Worm (Caenorhabditis elegans): ENCODE results near the gene srm-2.

Gene srm-2

ce11 chrIV:5008378-5008777 lies at the start of gene srm-2:
srm-2 (plus strand) TSS chrIV:5008678.
- TF ChIP-seq die-1 (tag; optimal IDR thresholded peaks at IDR 0.05) (no peak), F49E8.2 (tag; optimal IDR thresholded peaks at IDR 0.05; ENCODE audit: insufficient read depth) (no peak), C06A6.2 (GFP tag; conservative IDR thresholded peaks at IDR 0.05) (no peak), mxl-1 (tag; optimal IDR thresholded peaks at IDR 0.05) (no peak), T26A5.8 (tag; optimal IDR thresholded peaks at IDR 0.05) (no peak), dpff-1 (tag; optimal IDR thresholded peaks at IDR 0.05) (no peak), B0035.1 (tag; optimal IDR thresholded peaks at IDR 0.05) (no peak), hlh-12 (tag; optimal IDR thresholded peaks at IDR 0.05) (no peak), egl-44 (GFP tag; IDR thresholded peaks at IDR 0.05) (no peak), T07F8.4 (tag; optimal IDR thresholded peaks at IDR 0.05) (no peak), cebp-2 (GFP tag; IDR thresholded peaks at IDR 0.05) (no peak), mes-4 (tag; optimal IDR thresholded peaks at IDR 0.05) (no peak)

- TF ChIP-seq snpc-4 (GFP tag; optimal IDR thresholded peaks at IDR 0.05) (no peak), snpc-4 (tag; optimal IDR thresholded peaks at IDR 0.05) (no peak), F23B12.7 (tag; optimal IDR thresholded peaks at IDR 0.05; ENCODE audit: insufficient read depth) (no peak), F22D6.2 (tag; optimal IDR thresholded peaks at IDR 0.05) (no peak), C17E4.6 (GFP tag; IDR thresholded peaks at IDR 0.05) (no peak), Y95B8A.8 (GFP tag; IDR thresholded peaks at IDR 0.05) (no peak), Y56A3A.18 (GFP tag; IDR thresholded peaks at IDR 0.05) (no peak), tlf-1 (GFP tag; optimal IDR thresholded peaks at IDR 0.05) (no peak), hlh-12 (tag; optimal IDR thresholded peaks at IDR 0.05) (no peak), lsl-1 (GFP tag; optimal IDR thresholded peaks at IDR 0.05) (no peak), bed-2 (GFP tag; IDR thresholded peaks at IDR 0.05) (no peak), ceh-91 (GFP tag; IDR thresholded peaks at IDR 0.05) (no peak), K11D2.4 (GFP tag; IDR thresholded peaks at IDR 0.05) (no peak), mxl-1 (tag; optimal IDR thresholded peaks at IDR 0.05) (no peak), bed-1 (GFP tag; IDR thresholded peaks at IDR 0.05) (no peak), dox-1 (GFP tag; IDR thresholded peaks at IDR 0.05) (no peak), akir-1 (GFP tag; optimal IDR thresholded peaks at IDR 0.05) (no peak), C06A6.2 (GFP tag; conservative IDR thresholded peaks at IDR 0.05) (no peak), lin-40 (tag; optimal IDR thresholded peaks at IDR 0.05) (no peak), ets-4 (GFP tag; optimal IDR thresholded peaks at IDR 0.05) (no peak), sptf-2 (GFP tag; optimal IDR thresholded peaks at IDR 0.05) (no peak)
Observed at ce11 chrIV:4960623-4961022, 47.9 kb upstream of the srm-2 start, which contains the start of gene str-164. str-164 (plus strand) TSS chrIV:4960735.

ce11 chrIV:4963834-4964233 lies 44.6 kb upstream of the srm-2 start, which contains the start of gene txt-3:
txt-3 (plus strand) TSS chrIV:4963958.
- TF ChIP-seq madf-6 (GFP tag; IDR thresholded peaks at IDR 0.05) (no peak), attf-3 (GFP tag; conservative IDR thresholded peaks at IDR 0.05) (no peak), F52B5.7 (tag; optimal IDR thresholded peaks at IDR 0.05) (no peak), ceh-91 (GFP tag; IDR thresholded peaks at IDR 0.05) (no peak), zfh-2 (GFP tag; conservative IDR thresholded peaks at IDR 0.05) (no peak), Y53F4B.3 (GFP tag; IDR thresholded peaks at IDR 0.05) (no peak), nhr-27 (tag; optimal IDR thresholded peaks at IDR 0.05) (no peak), Y67H2A.10 (GFP tag; conservative IDR thresholded peaks at IDR 0.05) (no peak), ztf-26 (tag; optimal IDR thresholded peaks at IDR 0.05) (no peak), ztf-3 (GFP tag; optimal IDR thresholded peaks at IDR 0.05) (no peak), Y79H2A.3 (GFP tag; conservative IDR thresholded peaks at IDR 0.05) (no peak), mes-4 (tag; optimal IDR thresholded peaks at IDR 0.05) (no peak)

Data from whole organism, young adult.